Worm (Caenorhabditis elegans) whole organism, L4 larva: ENCODE results near the gene nlp-56.

Experiments used
- D1046.2 ChIP-seq: fragments of 200-800 bp; sonication (Bioruptor generic); IDR thresholded peaks from 2 replicates; pipeline ENCODE4 v1.3.6; 2022; ENCODE audit warnings: missing genetic modification characterization, missing compliant biosample characterization
- F26F4.8 ChIP-seq: fragments of 200-800 bp; sonication (Bioruptor generic); conservative IDR thresholded peaks from 2 replicates; pipeline ENCODE4 v1.3.6; 2022; ENCODE audit warnings: missing genetic modification characterization, missing compliant biosample characterization
- F49E8.2 ChIP-seq: sonication (generic microtip); optimal IDR thresholded peaks from 2 replicates; lab custom pipeline; 2016; ENCODE audit warnings: missing compliant biosample characterization, mild to moderate bottlenecking, missing genetic modification characterization, borderline replicate concordance
- R02D3.7 ChIP-seq: fragments of 150-350 bp; sonication (generic microtip); optimal IDR thresholded peaks from 3 replicates; lab custom pipeline; 2014; ENCODE audit warnings: missing biosample characterization, missing genetic modification characterization
- T26A8.4 ChIP-seq: fragments of 200-800 bp; sonication (Bioruptor generic); IDR thresholded peaks from 2 replicates; pipeline ENCODE4 v1.3.6; 2022; ENCODE audit warnings: missing genetic modification characterization, missing compliant biosample characterization
- Y105C5A.15 ChIP-seq: fragments of 200-800 bp; sonication (Bioruptor generic); IDR thresholded peaks from 2 replicates; pipeline ENCODE4 v1.3.6; 2022; ENCODE audit warnings: missing genetic modification characterization, missing compliant biosample characterization
- Y5F2A.4 ChIP-seq: fragments of 200-800 bp; sonication (Bioruptor generic); optimal IDR thresholded peaks from 2 replicates; lab custom pipeline; 2018; ENCODE audit warnings: mild to moderate bottlenecking, missing genetic modification characterization, missing compliant biosample characterization
- Y75B8A.6 ChIP-seq: fragments of 200-800 bp; sonication (Bioruptor generic); IDR thresholded peaks from 2 replicates; pipeline ENCODE4 v1.3.6; 2022; ENCODE audit warnings: missing genetic modification reagents, missing genetic modification characterization, missing compliant biosample characterization
- ZK337.2 ChIP-seq: fragments of 200-800 bp; sonication (Bioruptor generic); IDR thresholded peaks from 2 replicates; pipeline ENCODE4 v1.3.6; 2022; ENCODE audit warnings: missing genetic modification reagents, missing genetic modification characterization, missing compliant biosample characterization
- aha-1 ChIP-seq: fragments of 150-350 bp; peaks from one replicate; lab custom pipeline; 2014; ENCODE audit warnings: missing biosample characterization, missing genetic modification characterization
- ama-1 ChIP-seq: fragments of 150-350 bp; optimal IDR thresholded peaks from 2 replicates; lab custom pipeline; 2014; ENCODE audit warnings: inconsistent platforms, mixed read lengths
- ceh-20 ChIP-seq: fragments of 200-800 bp; sonication (Bioruptor generic); IDR thresholded peaks from 2 replicates; pipeline ENCODE4 v1.3.6; 2022; ENCODE audit warnings: missing genetic modification reagents, missing genetic modification characterization, missing compliant biosample characterization
- ceh-28 ChIP-seq: fragments of 150-350 bp; optimal IDR thresholded peaks from 2 replicates; lab custom pipeline; 2014; ENCODE audit warnings: missing biosample characterization, missing genetic modification reagents, missing genetic modification characterization
- ceh-32 ChIP-seq: sonication (generic microtip); optimal IDR thresholded peaks from 2 replicates; lab custom pipeline; 2016; ENCODE audit warnings: mild to moderate bottlenecking, missing genetic modification characterization, missing compliant biosample characterization; ENCODE audit not compliant: poor library complexity
- ceh-44 ChIP-seq: fragments of 200-800 bp; sonication (Bioruptor generic); IDR thresholded peaks from 2 replicates; pipeline ENCODE4 v1.3.6; 2022; ENCODE audit warnings: missing genetic modification reagents, missing genetic modification characterization, missing compliant biosample characterization
- ceh-62 ChIP-seq: sonication (generic microtip); optimal IDR thresholded peaks from 2 replicates; lab custom pipeline; 2017; ENCODE audit warnings: missing biosample characterization, missing genetic modification characterization
- ces-1 ChIP-seq: fragments of 150-350 bp; sonication (generic microtip); optimal IDR thresholded peaks from 4 replicates; lab custom pipeline; 2014; ENCODE audit warnings: missing biosample characterization, missing genetic modification reagents, missing genetic modification characterization
- daf-16 ChIP-seq, 3 experiments: sonication (generic microtip); optimal IDR thresholded peaks; 2 replicates each; lab custom pipeline; 2016 to 2017; ENCODE audit warnings: missing genetic modification characterization in 3 of 3, missing genetic modification reagents in 3 of 3, mild to moderate bottlenecking in 2 of 3, missing compliant biosample characterization in 2 of 3, missing biosample characterization in 1 of 3, moderate library complexity in 1 of 3
- daf-8 ChIP-seq: fragments of 200-800 bp; sonication (Bioruptor generic); IDR thresholded peaks from 2 replicates; pipeline ENCODE4 v1.3.6; 2022; ENCODE audit warnings: missing genetic modification characterization, missing compliant biosample characterization
- dmd-6 ChIP-seq: fragments of 200-800 bp; sonication (Bioruptor generic); IDR thresholded peaks from 2 replicates; pipeline ENCODE4 v1.3.6; 2022; ENCODE audit warnings: missing genetic modification reagents, missing genetic modification characterization, missing compliant biosample characterization
- dpl-1 ChIP-seq: fragments of 150-350 bp; optimal IDR thresholded peaks from 2 replicates; lab custom pipeline; 2014; ENCODE audit warnings: missing biosample characterization, missing genetic modification reagents, missing genetic modification characterization
- dve-1 ChIP-seq: sonication (generic microtip); optimal IDR thresholded peaks from 2 replicates; lab custom pipeline; 2017; ENCODE audit warnings: antibody characterized with exemption, mild to moderate bottlenecking, missing genetic modification characterization, missing compliant biosample characterization; ENCODE audit not compliant: insufficient read depth
- gei-8 ChIP-seq: fragments of 200-800 bp; sonication (Bioruptor generic); optimal IDR thresholded peaks from 2 replicates; lab custom pipeline; 2018; ENCODE audit warnings: mild to moderate bottlenecking, missing genetic modification characterization, missing compliant biosample characterization
- hif-1 ChIP-seq, 2 experiments: sonication (generic microtip); optimal IDR thresholded peaks; 2 replicates each; lab custom pipeline; 2016 to 2017; ENCODE audit warnings: missing compliant biosample characterization in 2 of 2, missing genetic modification characterization in 2 of 2, missing genetic modification reagents in 2 of 2, missing genotype in 2 of 2, mild to moderate bottlenecking in 1 of 2
- hlh-30 ChIP-seq: sonication (generic microtip); optimal IDR thresholded peaks from 2 replicates; lab custom pipeline; 2017; ENCODE audit warnings: antibody characterized with exemption, mild to moderate bottlenecking, missing genetic modification characterization, missing compliant biosample characterization; ENCODE audit not compliant: insufficient read depth
- hmg-1.1 ChIP-seq: fragments of 200-800 bp; sonication (Bioruptor generic); IDR thresholded peaks from 2 replicates; pipeline ENCODE4 v1.3.6; 2022; ENCODE audit warnings: missing genetic modification reagents, missing genetic modification characterization, missing compliant biosample characterization
- lin-1 ChIP-seq: fragments of 200-800 bp; sonication (Bioruptor generic); IDR thresholded peaks from 2 replicates; pipeline ENCODE4 v1.3.6; 2022; ENCODE audit warnings: missing genetic modification reagents, missing genetic modification characterization, missing compliant biosample characterization
- lin-13 ChIP-seq: fragments of 150-350 bp; optimal IDR thresholded peaks from 2 replicates; lab custom pipeline; 2014; ENCODE audit warnings: missing biosample characterization, missing genetic modification reagents, missing genetic modification characterization
- lin-29 ChIP-seq: fragments of 200-800 bp; sonication (Bioruptor generic); IDR thresholded peaks from 2 replicates; pipeline ENCODE4 v1.3.6; 2022; ENCODE audit warnings: missing genetic modification reagents, missing genetic modification characterization, missing compliant biosample characterization
- lin-38 ChIP-seq: fragments of 200-800 bp; sonication (Bioruptor generic); IDR thresholded peaks from 2 replicates; pipeline ENCODE4 v1.3.6; 2022; ENCODE audit warnings: missing genetic modification reagents, missing genetic modification characterization, missing compliant biosample characterization
- madf-9 ChIP-seq: fragments of 200-800 bp; sonication (Bioruptor generic); conservative IDR thresholded peaks from 2 replicates; pipeline ENCODE4 v1.3.6; 2022; ENCODE audit warnings: missing genetic modification reagents, missing genetic modification characterization, missing compliant biosample characterization
- mdl-1 ChIP-seq, 2 experiments: fragments of 150-350 bp in 1 of 2; sonication (generic microtip) in 1 of 2; optimal IDR thresholded peaks; 2 replicates each; lab custom pipeline; 2014 to 2017; ENCODE audit warnings: missing biosample characterization in 2 of 2, missing genetic modification characterization in 2 of 2
- mep-1 ChIP-seq: fragments of 150-350 bp; sonication (generic microtip); optimal IDR thresholded peaks from 3 replicates; lab custom pipeline; 2014; ENCODE audit warnings: missing biosample characterization, missing genetic modification characterization
- mxl-3 ChIP-seq: fragments of 200-800 bp; sonication (Bioruptor generic); optimal IDR thresholded peaks from 2 replicates; lab custom pipeline; 2018; ENCODE audit warnings: mild to moderate bottlenecking, missing genetic modification characterization, missing compliant biosample characterization
- nhr-42 ChIP-seq: fragments of 200-800 bp; sonication (Bioruptor generic); IDR thresholded peaks from 2 replicates; pipeline ENCODE4 v1.3.6; 2022; ENCODE audit warnings: missing genetic modification characterization, missing compliant biosample characterization
- nhr-6 ChIP-seq: fragments of 150-350 bp; optimal IDR thresholded peaks from 2 replicates; lab custom pipeline; 2014; ENCODE audit warnings: missing biosample characterization, missing genetic modification characterization
- php-3 ChIP-seq: fragments of 200-800 bp; sonication (Bioruptor generic); IDR thresholded peaks from 2 replicates; pipeline ENCODE4 v1.3.6; 2022; ENCODE audit warnings: missing genetic modification reagents, missing genetic modification characterization, missing compliant biosample characterization
- saeg-2 ChIP-seq: fragments of 200-800 bp; sonication (Bioruptor generic); IDR thresholded peaks from 2 replicates; pipeline ENCODE4 v1.3.6; 2022; ENCODE audit warnings: missing genetic modification reagents, missing genetic modification characterization, missing compliant biosample characterization
- snpc-1.2 ChIP-seq: fragments of 200-800 bp; sonication (Bioruptor generic); IDR thresholded peaks from 2 replicates; pipeline ENCODE4 v1.3.6; 2022; ENCODE audit warnings: missing genetic modification reagents, missing genetic modification characterization, missing compliant biosample characterization
- spr-1 ChIP-seq: sonication (generic microtip); optimal IDR thresholded peaks from 2 replicates; lab custom pipeline; 2016; ENCODE audit warnings: mild to moderate bottlenecking, missing genetic modification characterization, missing compliant biosample characterization
- unc-62 ChIP-seq, 3 experiments: fragments of 150-350 bp in 1 of 3; sonication (generic microtip); optimal IDR thresholded peaks in 2 of 3; peaks in 1 of 3; 1 replicate in 1 of 3; 2 replicates in 2 of 3; lab custom pipeline; 2014 to 2017; ENCODE audit warnings: missing biosample characterization in 3 of 3, missing genetic modification characterization in 3 of 3, missing genetic modification reagents in 3 of 3, missing genotype in 1 of 3
- vab-7 ChIP-seq: fragments of 200-800 bp; sonication (Bioruptor generic); IDR thresholded peaks from 2 replicates; pipeline ENCODE4 v1.3.6; 2022; ENCODE audit warnings: missing genetic modification reagents, missing genetic modification characterization, missing compliant biosample characterization
- zfp-2 ChIP-seq: sonication (generic microtip); optimal IDR thresholded peaks from 2 replicates; lab custom pipeline; 2016; ENCODE audit warnings: mild to moderate bottlenecking, missing genetic modification characterization, missing compliant biosample characterization

Gene nlp-56

ce11 chrIV:14800931-14801330, 16.4 kb upstream of the nlp-56 start:
- TF ChIP-seq ceh-32 (tag; lab: Kevin White, UChicago): no peak
- TF ChIP-seq gei-8 (GFP tag; lab: Kevin White, UChicago): no peak
- no peak for TF ChIP-seq F49E8.2 (tag; lab: Kevin White, UChicago)
- no peak for TF ChIP-seq daf-16 (GFP tag; optimal IDR thresholded peaks at IDR 0.05; lab: Kevin White, UChicago)
- no peak for TF ChIP-seq daf-16 (tag; optimal IDR thresholded peaks at IDR 0.05; lab: Kevin White, UChicago)
- no peak for TF ChIP-seq F26F4.8 (GFP tag; lab: Robert Waterston, UW)
- no peak for TF ChIP-seq D1046.2
- TF ChIP-seq ceh-28 (tag; lab: Kevin White, UChicago): no peak
- no peak for TF ChIP-seq hmg-1.1 (GFP tag; lab: Robert Waterston, UW)
- no peak for TF ChIP-seq ceh-20
- TF ChIP-seq R02D3.7 (tag; lab: Kevin White, UChicago): no peak
- no peak for TF ChIP-seq hlh-30 (tag; lab: Kevin White, UChicago)
- no peak for TF ChIP-seq hif-1 (tag; optimal IDR thresholded peaks at IDR 0.05; lab: Kevin White, UChicago)
- TF ChIP-seq dmd-6 (GFP tag; lab: Robert Waterston, UW): no peak
- no peak for TF ChIP-seq spr-1
- no peak for TF ChIP-seq dpl-1 (GFP tag; lab: Kevin White, UChicago)
- no peak for TF ChIP-seq ceh-62 (tag; lab: Kevin White, UChicago)
- no peak for TF ChIP-seq ZK337.2 (GFP tag; lab: Robert Waterston, UW)
- TF ChIP-seq lin-13 (GFP tag; lab: Kevin White, UChicago): no peak

- no peak for TF ChIP-seq mdl-1 (tag; optimal IDR thresholded peaks at IDR 0.05; lab: Kevin White, UChicago)
- TF ChIP-seq saeg-2 (GFP tag; lab: Robert Waterston, UW): no peak
- no peak for TF ChIP-seq mep-1
- peak; percentile 60; the same call in 1 of the 2 replicates for TF ChIP-seq snpc-1.2 (GFP tag; lab: Robert Waterston, UW)
- TF ChIP-seq ceh-44 (GFP tag; lab: Robert Waterston, UW): no peak
- no peak for TF ChIP-seq Y75B8A.6 (GFP tag; lab: Robert Waterston, UW)
- TF ChIP-seq lin-38 (GFP tag; lab: Robert Waterston, UW): peak; percentile 41
- 0 out of 2 replicates have a peak, but pooled peaks have one; percentile 27 for TF ChIP-seq T26A8.4
- 0 out of 2 replicates have a peak, but pooled peaks have one; percentile 47 for TF ChIP-seq D1046.2
- 0 out of 2 replicates have a peak, but pooled peaks have one; percentile 11 for TF ChIP-seq nhr-42
- TF ChIP-seq ZK337.2 (GFP tag; lab: Robert Waterston, UW): no peak
- TF ChIP-seq lin-1 (GFP tag; lab: Robert Waterston, UW): no peak
- no peak for TF ChIP-seq mxl-3 (GFP tag; lab: Kevin White, UChicago)
- TF ChIP-seq ceh-20: no peak
Measured at ce11 chrIV:14799186-14799585, 14.6 kb upstream of the nlp-56 start, which contains the start of gene Y57G11C.14. Gene Y57G11C.14 (plus strand): TSS chrIV:14799311.

- TF ChIP-seq Y75B8A.6 (GFP tag; lab: Robert Waterston, UW): no peak
- no peak for TF ChIP-seq Y5F2A.4 (GFP tag; lab: Kevin White, UChicago)
- 0 out of 2 replicates have a peak, but pooled peaks have one; percentile 0 for TF ChIP-seq hmg-1.1 (GFP tag; lab: Robert Waterston, UW)
- no peak for TF ChIP-seq lin-29 (GFP tag; lab: Robert Waterston, UW)
Measured at ce11 chrIV:14797849-14798248, 13.3 kb upstream of the nlp-56 start, which contains the start of gene arl-8. Gene arl-8 (plus strand): TSS chrIV:14798149.

ce11 chrIV:14797354-14797753, 12.8 kb upstream of the nlp-56 start, which contains the start of the genes Y57G11C.1147 and nuo-3:
Gene Y57G11C.1147 (minus strand): TSS chrIV:14797514.
Gene nuo-3 (minus strand): TSS chrIV:14797544.
- TF ChIP-seq ama-1 (lab: Kevin White, UChicago) (peak; percentile 32), vab-7 (GFP tag; lab: Robert Waterston, UW) (no peak), ces-1 (GFP tag; lab: Kevin White, UChicago) (no peak), nhr-6 (tag; lab: Kevin White, UChicago) (no peak), zfp-2 (tag; lab: Kevin White, UChicago) (no peak), ceh-44 (GFP tag; lab: Robert Waterston, UW) (no peak), unc-62 (GFP tag; optimal IDR thresholded peaks at IDR 0.05 in 1 of 2; lab: Kevin White, UChicago) (no peak), unc-62 (tag; optimal IDR thresholded peaks at IDR 0.05; lab: Kevin White, UChicago) (no peak), mxl-3 (GFP tag; lab: Kevin White, UChicago) (peak; percentile 23), madf-9 (GFP tag; lab: Robert Waterston, UW) (no peak), dve-1 (tag; lab: Kevin White, UChicago) (no peak), aha-1 (tag; lab: Kevin White, UChicago) (peak; percentile 26), saeg-2 (GFP tag; lab: Robert Waterston, UW) (no peak), Y105C5A.15 (GFP tag; lab: Robert Waterston, UW) (no peak), R02D3.7 (tag; lab: Kevin White, UChicago) (peak; percentile 48), daf-8 (GFP tag; lab: Robert Waterston, UW) (no peak), php-3 (GFP tag; lab: Robert Waterston, UW) (no peak), F26F4.8 (GFP tag; lab: Robert Waterston, UW) (no peak), D1046.2 (no peak)
